Worm (Caenorhabditis elegans): ENCODE data around the gene C37C3.2.

Gene C37C3.2

ce11 chrV:7901222-7901621 is 45.5 kb downstream of the C37C3.2 start:
- TF ChIP-seq sptf-1 (tag; optimal IDR thresholded peaks at IDR 0.05), result no peak
- no peak for TF ChIP-seq blmp-1 (tag; optimal IDR thresholded peaks at IDR 0.05)
- TF ChIP-seq nhr-76 (tag; optimal IDR thresholded peaks at IDR 0.05), result no peak
- TF ChIP-seq mab-5 (tag; optimal IDR thresholded peaks at IDR 0.05), result no peak
- TF ChIP-seq ceh-43 (GFP tag; optimal IDR thresholded peaks at IDR 0.05), result no peak
- TF ChIP-seq ceh-39 (tag; optimal IDR thresholded peaks at IDR 0.05), result no peak
- no peak for TF ChIP-seq sem-2 (GFP tag; optimal IDR thresholded peaks at IDR 0.05)
- no peak for TF ChIP-seq mep-1 (tag; optimal IDR thresholded peaks at IDR 0.05)
- TF ChIP-seq ztf-11 (tag; optimal IDR thresholded peaks at IDR 0.05), result no peak
- no peak for TF ChIP-seq drap-1 (GFP tag; optimal IDR thresholded peaks at IDR 0.05)
- TF ChIP-seq nhr-237 (tag; optimal IDR thresholded peaks at IDR 0.05), result no peak
- no peak for TF ChIP-seq unc-62 (GFP tag; optimal IDR thresholded peaks at IDR 0.05)
- no peak for TF ChIP-seq lsy-2 (tag; optimal IDR thresholded peaks at IDR 0.05)
- TF ChIP-seq ham-2 (GFP tag; optimal IDR thresholded peaks at IDR 0.05), result no peak
- no peak for TF ChIP-seq snpc-4 (tag; optimal IDR thresholded peaks at IDR 0.05)
- no peak for TF ChIP-seq nhr-12 (tag; optimal IDR thresholded peaks at IDR 0.05)
- TF ChIP-seq ces-1 (GFP tag; optimal IDR thresholded peaks at IDR 0.05), result no peak
- no peak for TF ChIP-seq unc-120 (tag; optimal IDR thresholded peaks at IDR 0.05; ENCODE audit: poor library complexity, severe bottlenecking)
- no peak for TF ChIP-seq tbx-8 (GFP tag; optimal IDR thresholded peaks at IDR 0.05)

ce11 chrV:7904389-7904788 is 48.6 kb downstream of the C37C3.2 start:
- TF ChIP-seq drap-1 (GFP tag; optimal IDR thresholded peaks at IDR 0.05), result no peak
- no peak for TF ChIP-seq zip-8 (tag; optimal IDR thresholded peaks at IDR 0.05)
- TF ChIP-seq nhr-2 (tag; optimal IDR thresholded peaks at IDR 0.05), result no peak
- no peak for TF ChIP-seq M03D4.4 (tag; optimal IDR thresholded peaks at IDR 0.05)
- TF ChIP-seq ceh-43 (GFP tag; optimal IDR thresholded peaks at IDR 0.05), result no peak
- TF ChIP-seq nhr-28 (tag; optimal IDR thresholded peaks at IDR 0.05), result no peak
- no peak for TF ChIP-seq unc-62 (GFP tag; optimal IDR thresholded peaks at IDR 0.05)
- TF ChIP-seq hlh-1 (tag; optimal IDR thresholded peaks at IDR 0.05), result no peak
- no peak for TF ChIP-seq ham-2 (GFP tag; optimal IDR thresholded peaks at IDR 0.05)
- no peak for TF ChIP-seq elt-3 (tag; optimal IDR thresholded peaks at IDR 0.05)
- TF ChIP-seq elt-1 (tag; optimal IDR thresholded peaks at IDR 0.05; ENCODE audit: borderline replicate concordance, insufficient read depth), result no peak
- TF ChIP-seq lin-13 (tag; optimal IDR thresholded peaks at IDR 0.05), result no peak
- TF ChIP-seq cnd-1 (tag; optimal IDR thresholded peaks at IDR 0.05), result no peak
- TF ChIP-seq nhr-76 (tag; optimal IDR thresholded peaks at IDR 0.05), result no peak
- no peak for TF ChIP-seq ces-1 (GFP tag; optimal IDR thresholded peaks at IDR 0.05)
- no peak for TF ChIP-seq flh-1 (GFP tag; optimal IDR thresholded peaks at IDR 0.05)
